Worm (Caenorhabditis elegans): ENCODE measurements around the gene clec-175.

DNA sequence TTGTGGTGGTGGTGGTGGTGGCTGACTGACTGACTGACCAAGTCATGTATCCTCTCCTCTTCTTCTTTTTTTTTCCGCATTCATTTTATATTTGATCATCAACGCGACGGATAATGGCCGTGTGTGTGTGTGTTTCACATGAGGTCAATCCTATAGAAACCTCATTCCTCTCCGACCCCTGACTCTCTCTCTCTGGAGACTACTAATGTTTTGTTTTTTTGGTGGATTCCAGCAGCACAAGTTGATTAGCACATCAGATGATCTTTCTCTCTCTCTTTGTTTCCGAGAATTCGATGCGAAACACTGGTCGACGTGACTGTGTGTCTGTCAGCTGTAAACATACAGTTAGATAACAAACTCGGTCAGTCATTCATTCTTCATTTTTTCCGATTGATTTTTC lies 17.0 kb upstream of the clec-175 start, which contains the start of gene Y24D9A.7:
- no peak for TF ChIP-seq flt-1 (GFP tag; IDR thresholded peaks at IDR 0.05)
- TF ChIP-seq tab-1 (GFP tag; IDR thresholded peaks at IDR 0.05), result no peak
- TF ChIP-seq klf-2 (GFP tag; conservative IDR thresholded peaks at IDR 0.05), result no peak
- TF ChIP-seq ztf-23 (GFP tag; IDR thresholded peaks at IDR 0.05), result no peak
- no peak for TF ChIP-seq T22C8.4 (GFP tag; IDR thresholded peaks at IDR 0.05)
